Fruit fly (Drosophila melanogaster): Measurements from ENCODE around the gene janB.

Gene janB

dm6 chr3R:30076088-30076487, 37.6 kb upstream of the janB start:
- TF ChIP-seq CG6854 (GFP tag; optimal IDR thresholded peaks at IDR 0.05) (no peak), CG3032 (tag; optimal IDR thresholded peaks at IDR 0.05) (peak; percentile 48), Ets21C (GFP tag; optimal IDR thresholded peaks at IDR 0.05) (peak; percentile 44), dsx (GFP tag; optimal IDR thresholded peaks at IDR 0.05; ENCODE audit: poor library complexity, severe bottlenecking) (peak; percentile 3), Eip93F (GFP tag; optimal IDR thresholded peaks at IDR 0.05) (no peak), Eip75B (GFP tag; optimal IDR thresholded peaks at IDR 0.05) (peak; percentile 74), CG1621 (tag; optimal IDR thresholded peaks at IDR 0.05) (peak; percentile 65), Smox (GFP tag; optimal IDR thresholded peaks at IDR 0.05) (no peak), Gug (GFP tag; IDR thresholded peaks at IDR 0.05) (peak; percentile 70), CG9139 (GFP tag; optimal IDR thresholded peaks at IDR 0.05) (no peak), Lpt (GFP tag; optimal IDR thresholded peaks at IDR 0.05) (peak; percentile 41), svp (GFP tag) (peak; percentile 75), ss (GFP tag; optimal IDR thresholded peaks at IDR 0.05) (peak; percentile 24 to 52), CG8319 (GFP tag; optimal IDR thresholded peaks at IDR 0.05) (peak; percentile 31), CG6163 (GFP tag; IDR thresholded peaks at IDR 0.05) (peak; percentile 76), spab (GFP tag; optimal IDR thresholded peaks at IDR 0.05) (peak; percentile 36), CG6808 (GFP tag; optimal IDR thresholded peaks at IDR 0.05) (peak; percentile 35), CG3919 (GFP tag; optimal IDR thresholded peaks at IDR 0.05) (peak; percentile 68), acj6 (GFP tag; optimal IDR thresholded peaks at IDR 0.05) (peak; percentile 67), Eip78C (GFP tag) (peak; percentile 89), Hr4 (GFP tag; optimal IDR thresholded peaks at IDR 0.05) (peak; percentile 86), CG6792 (GFP tag; optimal IDR thresholded peaks at IDR 0.05) (peak; percentile 74), vri (GFP tag; optimal IDR thresholded peaks at IDR 0.05) (no peak), lz (GFP tag; optimal IDR thresholded peaks at IDR 0.05) (peak; percentile 72), CG11294 (GFP tag; IDR thresholded peaks at IDR 0.05) (peak; percentile 24; the same call in 1 of the 2 replicates), Met (GFP tag; optimal IDR thresholded peaks at IDR 0.05) (peak; percentile 61), Blimp-1 (GFP tag; optimal IDR thresholded peaks at IDR 0.05) (peak; percentile 5), esn (GFP tag; optimal IDR thresholded peaks at IDR 0.05) (peak; percentile 69), CG11902 (GFP tag; optimal IDR thresholded peaks at IDR 0.05) (peak; percentile 17), pdm3 (GFP tag; optimal IDR thresholded peaks at IDR 0.05) (peak; percentile 73), topi (GFP tag; optimal IDR thresholded peaks at IDR 0.05) (peak; percentile 53), cyc (GFP tag; optimal IDR thresholded peaks at IDR 0.05) (peak; percentile 65), net (GFP tag; optimal IDR thresholded peaks at IDR 0.05) (peak; percentile 63), CG8632 (GFP tag; optimal IDR thresholded peaks at IDR 0.05) (peak; percentile 62), Sox14 (GFP tag; optimal IDR thresholded peaks at IDR 0.05) (peak; percentile 64), dac (GFP tag; optimal IDR thresholded peaks at IDR 0.05) (peak; percentile 56), CG34406 (GFP tag; optimal IDR thresholded peaks at IDR 0.05) (peak; percentile 48), fd59A (GFP tag; optimal IDR thresholded peaks at IDR 0.05) (peak; percentile 46), Hr39 (GFP tag; optimal IDR thresholded peaks at IDR 0.05) (peak; percentile 70), OdsH (GFP tag; optimal IDR thresholded peaks at IDR 0.05) (peak; percentile 72), CG31627 (GFP tag; optimal IDR thresholded peaks at IDR 0.05) (peak; percentile 68), CG15336 (GFP tag; IDR thresholded peaks at IDR 0.05) (peak; percentile 74), Ets96B (tag; optimal IDR thresholded peaks at IDR 0.05) (peak; percentile 37), salr (GFP tag; optimal IDR thresholded peaks at IDR 0.05) (peak; percentile 20 to 53), CG10669 (GFP tag; optimal IDR thresholded peaks at IDR 0.05) (peak; percentile 49), fkh (GFP tag; optimal IDR thresholded peaks at IDR 0.05) (no peak), CG16779 (tag; optimal IDR thresholded peaks at IDR 0.05) (no peak), Hr38 (GFP tag; optimal IDR thresholded peaks at IDR 0.05) (no peak), fd85E (GFP tag; optimal IDR thresholded peaks at IDR 0.05) (no peak), CG6276 (GFP tag; optimal IDR thresholded peaks at IDR 0.05) (peak; percentile 46), CG32006 (GFP tag; optimal IDR thresholded peaks at IDR 0.05) (peak; percentile 80), CG7368 (GFP tag; optimal IDR thresholded peaks at IDR 0.05) (peak; percentile 3)

All from whole organism, prepupa.